Fruit fly (Drosophila melanogaster) whole organism, embryonic: ENCODE data around the gene djl.

Source experiments
- CG10209 ChIP-seq: fragments of 200-800 bp; sonication (Bioruptor generic); optimal IDR thresholded peaks from 3 replicates; lab custom pipeline; 2017; ENCODE audit warnings: missing biosample characterization, mild to moderate bottlenecking, missing genetic modification characterization, missing genetic modification reagents
- CG10267 ChIP-seq: fragments of 200-800 bp; sonication (Bioruptor generic); optimal IDR thresholded peaks from 2 replicates; lab custom pipeline; 2018; ENCODE audit warnings: missing biosample characterization, mild to moderate bottlenecking, missing genetic modification characterization, moderate library complexity
- CG11696 ChIP-seq: fragments of 200-800 bp; sonication (Bioruptor generic); IDR thresholded peaks from 2 replicates; pipeline ENCODE4 v1.3.6; 2022; ENCODE audit warnings: missing biosample characterization, missing genetic modification characterization
- CG12155 ChIP-seq: fragments of 200-800 bp; sonication (Bioruptor generic); optimal IDR thresholded peaks from 3 replicates; lab custom pipeline; 2016; ENCODE audit warnings: missing biosample characterization, missing genetic modification characterization
- CG13287 ChIP-seq: fragments of 200-800 bp; sonication (Bioruptor generic); IDR thresholded peaks from 2 replicates; pipeline ENCODE4 v1.3.6; 2022; ENCODE audit warnings: missing biosample characterization, missing genetic modification characterization; ENCODE audit not compliant: partially characterized antibody
- CG14014 ChIP-seq: fragments of 200-800 bp; sonication (Bioruptor generic); IDR thresholded peaks from 2 replicates; pipeline ENCODE4 v1.3.6; 2022; ENCODE audit warnings: missing biosample characterization, missing genetic modification characterization
- CG14965 ChIP-seq: fragments of 200-800 bp; sonication (Bioruptor generic); optimal IDR thresholded peaks from 2 replicates; lab custom pipeline; 2016; ENCODE audit warnings: missing biosample characterization, missing genetic modification characterization, borderline replicate concordance
- CG15011 ChIP-seq: fragments of 200-800 bp; sonication (Bioruptor generic); optimal IDR thresholded peaks from 3 replicates; lab custom pipeline; 2018; ENCODE audit warnings: missing biosample characterization, mild to moderate bottlenecking, missing genetic modification characterization
- CG15479 ChIP-seq: fragments of 200-800 bp; sonication (Bioruptor generic); optimal IDR thresholded peaks from 3 replicates; lab custom pipeline; 2019; ENCODE audit warnings: missing biosample characterization, mild to moderate bottlenecking, missing genetic modification characterization, moderate library complexity
- CG1603 ChIP-seq: fragments of 200-800 bp; sonication (Bioruptor generic); optimal IDR thresholded peaks from 2 replicates; lab custom pipeline; 2019; ENCODE audit warnings: missing biosample characterization, mild to moderate bottlenecking, missing genetic modification characterization, moderate library complexity
- CG16813 ChIP-seq: fragments of 200-800 bp; sonication (Bioruptor generic); IDR thresholded peaks from 3 replicates; pipeline ENCODE4 v1.3.6; 2022; ENCODE audit warnings: missing biosample characterization, missing genetic modification characterization; ENCODE audit not compliant: partially characterized antibody
- CG18599 ChIP-seq: fragments of 200-800 bp; sonication (Bioruptor generic); optimal IDR thresholded peaks from 3 replicates; lab custom pipeline; 2017; ENCODE audit warnings: missing biosample characterization, missing genetic modification characterization, mild to moderate bottlenecking, moderate library complexity, missing genetic modification reagents
- CG6765 ChIP-seq: fragments of 200-800 bp; sonication (Bioruptor generic); optimal IDR thresholded peaks from 3 replicates; lab custom pipeline; 2017; ENCODE audit warnings: missing biosample characterization, mild to moderate bottlenecking, missing genetic modification characterization
- CG8478 ChIP-seq: fragments of >200 bp; optimal IDR thresholded peaks from 2 replicates; lab custom pipeline; 2018
- CG8924 ChIP-seq: fragments of 200-800 bp; optimal IDR thresholded peaks from 3 replicates; lab custom pipeline; 2019; ENCODE audit warnings: missing biosample characterization, mild to moderate bottlenecking, missing genetic modification characterization, moderate library complexity
- CG9215 ChIP-seq: fragments of 200-800 bp; sonication (Bioruptor generic); IDR thresholded peaks from 2 replicates; pipeline ENCODE4 v1.3.6; 2022; ENCODE audit warnings: missing biosample characterization, missing genetic modification characterization
- CG9609 ChIP-seq: fragments of 200-800 bp; sonication (Bioruptor generic); optimal IDR thresholded peaks from 3 replicates; lab custom pipeline; 2016; ENCODE audit warnings: missing biosample characterization, missing genetic modification characterization
- Chrac-16 ChIP-seq: fragments of 200-800 bp; sonication (Bioruptor generic); optimal IDR thresholded peaks from 3 replicates; lab custom pipeline; 2016; ENCODE audit warnings: missing biosample characterization, missing genetic modification characterization
- CoRest ChIP-seq: fragments of 200-800 bp; sonication (Bioruptor generic); optimal IDR thresholded peaks from 3 replicates; lab custom pipeline; 2018; ENCODE audit warnings: missing biosample characterization, mild to moderate bottlenecking, missing genetic modification characterization, moderate library complexity
- Eip74EF ChIP-seq, 2 experiments: fragments of 200-800 bp in 1 of 2; fragments of >200 bp in 1 of 2; sonication (Bioruptor generic) in 1 of 2; optimal IDR thresholded peaks; 2 replicates each; lab custom pipeline; 2017 to 2019; ENCODE audit warnings: missing biosample characterization in 2 of 2, missing genetic modification characterization in 2 of 2, mild to moderate bottlenecking in 1 of 2, moderate library complexity in 1 of 2
- H15 ChIP-seq: fragments of 200-800 bp; sonication (Bioruptor generic); IDR thresholded peaks from 3 replicates; pipeline ENCODE4 v1.3.6; 2022; ENCODE audit warnings: missing biosample characterization, missing genetic modification characterization
- Lim3 ChIP-seq: fragments of 200-800 bp; sonication (Bioruptor generic); IDR thresholded peaks from 2 replicates; pipeline ENCODE4 v1.3.6; 2022; ENCODE audit warnings: missing biosample characterization, missing genetic modification characterization
- Med ChIP-seq: fragments of 200-800 bp; sonication (Bioruptor generic); peaks from one replicate; lab custom pipeline; 2016; ENCODE audit warnings: missing biosample characterization, missing genetic modification characterization, mild to moderate bottlenecking, inconsistent platforms, moderate library complexity
- NfI ChIP-seq: fragments of 200-800 bp; sonication (Bioruptor generic); optimal IDR thresholded peaks from 3 replicates; lab custom pipeline; 2018; ENCODE audit warnings: missing biosample characterization, mild to moderate bottlenecking, missing genetic modification characterization, moderate library complexity
- Rfx ChIP-seq: fragments of 200-800 bp; sonication (Bioruptor generic); IDR thresholded peaks from 2 replicates; pipeline ENCODE4 v1.3.6; 2022; ENCODE audit warnings: missing biosample characterization, missing genetic modification characterization
- Sry-β ChIP-seq: fragments of 200-800 bp; sonication (Bioruptor generic); optimal IDR thresholded peaks from 2 replicates; lab custom pipeline; 2018; ENCODE audit warnings: missing biosample characterization, mild to moderate bottlenecking, missing genetic modification characterization, moderate library complexity
- Trl ChIP-seq, 3 experiments: fragments of >200 bp in 2 of 3; fragments of 200-800 bp in 1 of 3; sonication (Bioruptor generic) in 1 of 3; optimal IDR thresholded peaks; 2 replicates in 1 of 3; 3 replicates in 2 of 3; lab custom pipeline; 2016 to 2017; ENCODE audit warnings: missing biosample characterization in 1 of 3, missing genetic modification characterization in 1 of 3
- Xrp1 ChIP-seq: fragments of 200-800 bp; sonication (Bioruptor generic); IDR thresholded peaks from 2 replicates; pipeline ENCODE4 v1.3.6; 2022; ENCODE audit warnings: missing biosample characterization, missing genetic modification characterization
- ab ChIP-seq: fragments of 200-800 bp; sonication (Bioruptor generic); optimal IDR thresholded peaks from 2 replicates; lab custom pipeline; 2016; ENCODE audit warnings: missing biosample characterization, missing genetic modification characterization
- abd-A ChIP-seq: fragments of 200-800 bp; sonication (Bioruptor generic); optimal IDR thresholded peaks from 3 replicates; lab custom pipeline; 2019; ENCODE audit warnings: missing biosample characterization, mild to moderate bottlenecking, missing genetic modification characterization, moderate library complexity
- da ChIP-seq: fragments of 200-800 bp; sonication (Bioruptor generic); optimal IDR thresholded peaks from 2 replicates; lab custom pipeline; 2016; ENCODE audit warnings: missing biosample characterization, missing genetic modification characterization
- gce ChIP-seq: fragments of 200-800 bp; sonication (Bioruptor generic); IDR thresholded peaks from 3 replicates; pipeline ENCODE4 v1.3.6; 2022; ENCODE audit warnings: missing biosample characterization, missing genetic modification characterization
- gsb-n ChIP-seq: fragments of 200-800 bp; sonication (Bioruptor generic); optimal IDR thresholded peaks from 3 replicates; lab custom pipeline; 2018; ENCODE audit warnings: missing biosample characterization, mild to moderate bottlenecking, missing genetic modification characterization
- hkb ChIP-seq, 2 experiments: fragments of 200-800 bp in 1 of 2; fragments of >200 bp in 1 of 2; sonication (Bioruptor generic) in 1 of 2; IDR thresholded peaks in 1 of 2; optimal IDR thresholded peaks in 1 of 2; 2 replicates each; pipeline versions ENCODE4 v1.3.6 to Lab custom; 2017 to 2022; ENCODE audit warnings: missing biosample characterization in 1 of 2, missing genetic modification characterization in 1 of 2
- kni ChIP-seq: fragments of 200-800 bp; sonication (Bioruptor generic); optimal IDR thresholded peaks from 3 replicates; lab custom pipeline; 2017; ENCODE audit warnings: mild to moderate bottlenecking, missing biosample characterization, missing genetic modification reagents, missing genetic modification characterization
- lab ChIP-seq: fragments of 200-800 bp; sonication (Bioruptor generic); optimal IDR thresholded peaks from 3 replicates; lab custom pipeline; 2017; ENCODE audit warnings: missing biosample characterization, missing genetic modification characterization, mild to moderate bottlenecking, moderate library complexity, missing genetic modification reagents
- maf-S ChIP-seq: fragments of 200-800 bp; sonication (Bioruptor generic); optimal IDR thresholded peaks from 2 replicates; lab custom pipeline; 2016; ENCODE audit warnings: missing biosample characterization, missing genetic modification characterization
- mirr ChIP-seq: fragments of 200-800 bp; sonication (Bioruptor generic); optimal IDR thresholded peaks from 3 replicates; lab custom pipeline; 2018; ENCODE audit warnings: missing biosample characterization, mild to moderate bottlenecking, missing genetic modification characterization
- nerfin-1 ChIP-seq: fragments of 200-800 bp; sonication (Bioruptor generic); optimal IDR thresholded peaks from 3 replicates; lab custom pipeline; 2019; ENCODE audit warnings: missing biosample characterization, mild to moderate bottlenecking, missing genetic modification characterization, moderate library complexity
- nom ChIP-seq: fragments of 200-800 bp; sonication (Bioruptor generic); optimal IDR thresholded peaks from 2 replicates; lab custom pipeline; 2017; ENCODE audit warnings: missing biosample characterization, missing genetic modification characterization, mild to moderate bottlenecking, moderate library complexity, missing genetic modification reagents
- pfk ChIP-seq: fragments of 200-800 bp; sonication (Bioruptor generic); optimal IDR thresholded peaks from 2 replicates; lab custom pipeline; 2018; ENCODE audit warnings: missing biosample characterization, mild to moderate bottlenecking, missing genetic modification characterization, moderate library complexity
- phol ChIP-seq: fragments of 200-800 bp; sonication (Bioruptor generic); optimal IDR thresholded peaks from 3 replicates; lab custom pipeline; 2018; ENCODE audit warnings: missing biosample characterization, mild to moderate bottlenecking, missing genetic modification characterization, moderate library complexity
- rib ChIP-seq: fragments of 200-800 bp; sonication (Bioruptor generic); IDR thresholded peaks from 2 replicates; pipeline ENCODE4 v1.3.6; 2022; ENCODE audit warnings: missing biosample characterization, missing genetic modification characterization
- shn ChIP-seq: fragments of 200-800 bp; sonication (Bioruptor generic); optimal IDR thresholded peaks from 3 replicates; lab custom pipeline; 2016; ENCODE audit warnings: missing biosample characterization, missing genetic modification characterization
- stwl ChIP-seq: fragments of 200-800 bp; sonication (Bioruptor generic); optimal IDR thresholded peaks from 3 replicates; lab custom pipeline; 2018; ENCODE audit warnings: missing biosample characterization, mild to moderate bottlenecking, missing genetic modification characterization, moderate library complexity
- trem ChIP-seq: fragments of 200-800 bp; optimal IDR thresholded peaks from 3 replicates; lab custom pipeline; 2019; ENCODE audit warnings: missing biosample characterization, mild to moderate bottlenecking, missing genetic modification characterization, moderate library complexity
- vfl ChIP-seq: fragments of 200-800 bp; sonication (Bioruptor generic); optimal IDR thresholded peaks from 2 replicates; lab custom pipeline; 2016; ENCODE audit warnings: missing biosample characterization, missing genetic modification characterization
- z ChIP-seq: fragments of 200-800 bp; sonication (Bioruptor generic); IDR thresholded peaks from 3 replicates; pipeline ENCODE4 v1.3.6; 2022; ENCODE audit warnings: missing biosample characterization, missing genetic modification characterization

djl gene

dm6 chr3R:7037250-7037802 lies 23.2 kb upstream of the djl start (continued):
- TF ChIP-seq Eip74EF (GFP tag; optimal IDR thresholded peaks at IDR 0.05; lab: Kevin White, UChicago) (no peak), nerfin-1 (peak; percentile 21), CG18599 (GFP tag; lab: Kevin White, UChicago) (peak; percentile 60), lab (GFP tag; lab: Kevin White, UChicago) (peak; percentile 8), CG14014 (no peak), gce (GFP tag; lab: Robert Waterston, UW) (0 out of 3 replicates have a peak, but pooled peaks have one; percentile 36), ab (no peak), CG1603 (no peak), gsb-n (tag; lab: Kevin White, UChicago) (peak; percentile 62), Chrac-16 (GFP tag; lab: Kevin White, UChicago) (no peak), phol (tag; lab: Kevin White, UChicago) (peak; percentile 83), Rfx (GFP tag; lab: Robert Waterston, UW) (0 out of 2 replicates have a peak, but pooled peaks have one; percentile 18), CG13287 (peak; percentile 50; the same call in 1 of the 2 replicates), CG9215 (GFP tag; lab: Robert Waterston, UW) (no peak), nom (peak; percentile 11), CG16813 (GFP tag; lab: Robert Waterston, UW) (0 out of 3 replicates have a peak, but pooled peaks have one; percentile 9), pfk (peak; percentile 28), trem (peak; percentile 5), CG15011 (GFP tag; lab: Kevin White, UChicago) (no peak), kni (peak; percentile 91), Med (peak; percentile 80), CG8478 (peak; percentile 84), mirr (GFP tag; lab: Kevin White, UChicago) (peak; percentile 0), CoRest (tag; lab: Kevin White, UChicago) (peak; percentile 43), abd-A (peak; percentile 100), CG9609 (GFP tag; lab: Kevin White, UChicago) (no peak), z (peak; percentile 91), maf-S (GFP tag; lab: Kevin White, UChicago) (no peak), rib (GFP tag; lab: Robert Waterston, UW) (no peak), Xrp1 (GFP tag; lab: Robert Waterston, UW) (peak; percentile 42; the same call in 1 of the 2 replicates), shn (GFP tag; lab: Kevin White, UChicago) (no peak), Sry-β (no peak), CG15479 (GFP tag; lab: Kevin White, UChicago) (peak; percentile 93), stwl (tag; lab: Kevin White, UChicago) (peak; percentile 78), Lim3 (no peak), da (GFP tag; lab: Kevin White, UChicago) (peak; percentile 53), CG12155 (GFP tag; lab: Kevin White, UChicago) (no peak), H15 (GFP tag; lab: Robert Waterston, UW) (no peak), NfI (GFP tag; lab: Kevin White, UChicago) (no peak), CG11696 (GFP tag; lab: Robert Waterston, UW) (no peak), vfl (GFP tag; lab: Kevin White, UChicago) (peak; percentile 18), hkb (optimal IDR thresholded peaks at IDR 0.05; lab: Kevin White, UChicago) (no peak), hkb (GFP tag; IDR thresholded peaks at IDR 0.05; lab: Robert Waterston, UW) (0 out of 2 replicates have a peak, but pooled peaks have one; percentile 26), CG14965 (no peak), CG8924 (tag; lab: Kevin White, UChicago) (peak; percentile 47), CG10267 (peak; percentile 91), CG6765 (GFP tag; lab: Kevin White, UChicago) (no peak), CG10209 (GFP tag; lab: Kevin White, UChicago) (peak; percentile 2), Trl (optimal IDR thresholded peaks at IDR 0.05; lab: Kevin White, UChicago) (peak; percentile 87 to 91), Trl (GFP tag; optimal IDR thresholded peaks at IDR 0.05; lab: Kevin White, UChicago) (peak; percentile 46)
